Fruit fly (Drosophila melanogaster): Measurements from ENCODE around the gene CG42709.
A peak's percentile ranks its signal among the peaks of the same experiment; 100 is the strongest.

CG42709 gene

DNA sequence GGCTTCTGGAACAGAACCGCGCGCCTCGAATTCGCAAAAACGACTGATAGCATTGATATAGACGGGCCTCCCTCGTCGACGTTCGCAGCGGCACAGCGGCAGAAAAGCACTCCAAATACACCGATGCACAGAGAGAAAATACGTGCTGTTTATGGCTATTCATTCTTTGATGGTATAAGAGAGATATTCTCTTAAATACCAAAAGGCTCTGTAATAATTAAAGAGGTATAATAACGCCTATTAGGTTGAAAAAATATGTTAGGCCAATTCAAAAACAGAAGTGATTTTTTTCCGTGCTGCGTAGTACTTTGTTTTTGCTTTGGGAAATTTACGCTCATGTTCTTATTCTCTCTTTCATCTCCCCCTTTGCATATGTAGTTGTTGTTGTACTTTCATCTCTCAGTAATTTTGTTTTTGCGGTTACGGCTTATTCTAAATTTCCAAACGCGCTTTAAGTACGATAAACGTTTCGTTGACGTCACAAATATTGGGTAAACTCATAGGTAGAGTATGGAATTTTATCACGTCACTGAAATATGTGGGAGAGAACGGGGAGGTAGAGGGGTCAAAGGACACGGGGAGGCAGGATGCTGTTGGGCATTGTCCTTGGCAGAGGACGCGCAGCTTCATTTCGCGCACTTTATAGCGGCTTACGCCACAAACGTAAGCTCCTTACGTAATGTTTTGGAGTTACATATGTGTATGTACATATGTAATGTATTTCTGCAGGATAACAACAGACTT, 53.2 kb downstream of the CG42709 start, which contains the start of gene nebu (continued):
- TF ChIP-seq CG12744 (GFP tag; optimal IDR thresholded peaks at IDR 0.05) (peak; percentile 96), CG31441 (GFP tag; IDR thresholded peaks at IDR 0.05) (peak; percentile 94), Nf-YC (tag; optimal IDR thresholded peaks at IDR 0.05) (peak; percentile 81), pb (GFP tag; optimal IDR thresholded peaks at IDR 0.05) (peak; percentile 91), Meics (GFP tag; optimal IDR thresholded peaks at IDR 0.05) (peak; percentile 98), fd3F (GFP tag; optimal IDR thresholded peaks at IDR 0.05) (peak; percentile 96), CG3065 (GFP tag; optimal IDR thresholded peaks at IDR 0.05) (peak; percentile 81), CG15601 (tag; optimal IDR thresholded peaks at IDR 0.05) (peak; percentile 75), gem (tag; optimal IDR thresholded peaks at IDR 0.05) (peak; percentile 96), Doc3 (GFP tag; IDR thresholded peaks at IDR 0.05; ENCODE audit: partially characterized antibody) (no peak), Hr39 (optimal IDR thresholded peaks at IDR 0.05) (no peak), ato (GFP tag; IDR thresholded peaks at IDR 0.05; ENCODE audit: partially characterized antibody) (no peak), CG8924 (tag; optimal IDR thresholded peaks at IDR 0.05) (peak; percentile 96), Usf (GFP tag; optimal IDR thresholded peaks at IDR 0.05) (peak; percentile 92), lilli (GFP tag; optimal IDR thresholded peaks at IDR 0.05) (peak; percentile 98), gcm2 (GFP tag; optimal IDR thresholded peaks at IDR 0.05) (peak; percentile 93), cato (GFP tag; optimal IDR thresholded peaks at IDR 0.05; ENCODE audit: borderline replicate concordance) (peak; percentile 80), gcm (GFP tag; optimal IDR thresholded peaks at IDR 0.05) (peak; percentile 89), luna (GFP tag; optimal IDR thresholded peaks at IDR 0.05) (peak; percentile 98), Eip74EF (GFP tag; optimal IDR thresholded peaks at IDR 0.05) (peak in 1 of 2 experiments; percentile 88), BEAF-32 (GFP tag; optimal IDR thresholded peaks at IDR 0.05) (peak; percentile 14), sr (GFP tag; IDR thresholded peaks at IDR 0.05) (no peak; the same call in 2 of the 3 replicates), CG2712 (tag; optimal IDR thresholded peaks at IDR 0.05) (peak; percentile 92), CG16863 (GFP tag; optimal IDR thresholded peaks at IDR 0.05) (peak; percentile 93), ranshi (GFP tag; IDR thresholded peaks at IDR 0.05) (peak; percentile 96), her (GFP tag; optimal IDR thresholded peaks at IDR 0.05) (peak; percentile 96), HLH3B (GFP tag; IDR thresholded peaks at IDR 0.05) (peak; percentile 96), CG32532 (GFP tag; IDR thresholded peaks at IDR 0.05) (peak; percentile 99), nerfin-2 (GFP tag; IDR thresholded peaks at IDR 0.05; ENCODE audit: partially characterized antibody) (no peak), Sry-δ (GFP tag; optimal IDR thresholded peaks at IDR 0.05) (peak; percentile 73), CG4707 (GFP tag; optimal IDR thresholded peaks at IDR 0.05) (peak; percentile 62), Dad (GFP tag; optimal IDR thresholded peaks at IDR 0.05) (peak; percentile 94), CG9437 (GFP tag; optimal IDR thresholded peaks at IDR 0.05) (peak; percentile 95), Aef1 (GFP tag; IDR thresholded peaks at IDR 0.05) (peak; percentile 97), grn (GFP tag; optimal IDR thresholded peaks at IDR 0.05) (no peak), Sox102F (GFP tag; optimal IDR thresholded peaks at IDR 0.05) (peak; percentile 95), ken (GFP tag; IDR thresholded peaks at IDR 0.05) (peak; percentile 89; the same call in 1 of the 3 replicates), CG14860 (GFP tag; IDR thresholded peaks at IDR 0.05; ENCODE audit: partially characterized antibody) (no peak), sim (GFP tag; IDR thresholded peaks at IDR 0.05) (peak; percentile 87), CG6175 (GFP tag; IDR thresholded peaks at IDR 0.05) (peak; percentile 95), Med (GFP tag) (peak; percentile 99), CG11093 (GFP tag; IDR thresholded peaks at IDR 0.05) (peak; percentile 94), CG43689 (GFP tag; IDR thresholded peaks at IDR 0.05) (peak; percentile 89), ase (GFP tag; IDR thresholded peaks at IDR 0.05) (peak; percentile 94; the same call in 2 of the 3 replicates), CG10431 (GFP tag; optimal IDR thresholded peaks at IDR 0.05) (peak; percentile 25), crc (GFP tag; optimal IDR thresholded peaks at IDR 0.05) (peak; percentile 95), shn (GFP tag; optimal IDR thresholded peaks at IDR 0.05) (peak; percentile 93), caup (GFP tag; optimal IDR thresholded peaks at IDR 0.05; ENCODE audit: severe bottlenecking) (peak; percentile 98), Dp (GFP tag; optimal IDR thresholded peaks at IDR 0.05) (no peak)
